Fruit fly (Drosophila melanogaster) whole organism, embryonic: Measurements from ENCODE around the gene Gmppb.

Experiments used
- CG10209 ChIP-seq: fragments of 200-800 bp; sonication (Bioruptor generic); optimal IDR thresholded peaks from 3 replicates; lab custom pipeline; 2017; ENCODE audit warnings: missing biosample characterization, mild to moderate bottlenecking, missing genetic modification characterization, missing genetic modification reagents
- CG10462 ChIP-seq: fragments of 200-800 bp; sonication (Bioruptor generic); optimal IDR thresholded peaks from 2 replicates; lab custom pipeline; 2016; ENCODE audit warnings: missing biosample characterization, missing genetic modification characterization
- CG11093 ChIP-seq: fragments of 200-800 bp; sonication (Bioruptor generic); IDR thresholded peaks from 3 replicates; pipeline ENCODE4 v1.3.6; 2022; ENCODE audit warnings: missing biosample characterization, missing genetic modification characterization
- CG11247 ChIP-seq: fragments of 200-800 bp; sonication (Bioruptor generic); IDR thresholded peaks from 2 replicates; pipeline ENCODE4 v1.3.6; 2022; ENCODE audit warnings: missing biosample characterization, missing genetic modification characterization
- CG11723 ChIP-seq: fragments of 200-800 bp; sonication (Bioruptor generic); optimal IDR thresholded peaks from 2 replicates; lab custom pipeline; 2017; ENCODE audit warnings: missing biosample characterization, mild to moderate bottlenecking, missing genetic modification characterization
- CG12104 ChIP-seq: fragments of 200-800 bp; sonication (Bioruptor generic); optimal IDR thresholded peaks from 3 replicates; lab custom pipeline; 2016; ENCODE audit warnings: missing biosample characterization, missing genetic modification characterization
- CG12299 ChIP-seq: fragments of 200-800 bp; sonication (Bioruptor generic); optimal IDR thresholded peaks from 2 replicates; lab custom pipeline; 2018; ENCODE audit warnings: missing biosample characterization, mild to moderate bottlenecking, missing genetic modification characterization
- CG14014 ChIP-seq: fragments of 200-800 bp; sonication (Bioruptor generic); IDR thresholded peaks from 2 replicates; pipeline ENCODE4 v1.3.6; 2022; ENCODE audit warnings: missing biosample characterization, missing genetic modification characterization
- CG15696 ChIP-seq: fragments of 200-800 bp; sonication (Bioruptor generic); optimal IDR thresholded peaks from 2 replicates; lab custom pipeline; 2019; ENCODE audit warnings: missing biosample characterization, mild to moderate bottlenecking, missing genetic modification characterization, moderate library complexity
- CG16863 ChIP-seq: fragments of 200-800 bp; sonication (Bioruptor generic); optimal IDR thresholded peaks from 3 replicates; lab custom pipeline; 2016; ENCODE audit warnings: missing biosample characterization, missing genetic modification characterization
- CG17912 ChIP-seq: fragments of 200-800 bp; sonication (Bioruptor generic); optimal IDR thresholded peaks from 2 replicates; lab custom pipeline; 2018; ENCODE audit warnings: missing biosample characterization, mild to moderate bottlenecking, missing genetic modification characterization
- CG2875 ChIP-seq: fragments of 200-800 bp; sonication (Bioruptor generic); optimal IDR thresholded peaks from 2 replicates; lab custom pipeline; 2017; ENCODE audit warnings: missing biosample characterization, mild to moderate bottlenecking, missing genetic modification characterization, missing genetic modification reagents
- CG31224 ChIP-seq: fragments of 200-800 bp; sonication (Bioruptor generic); IDR thresholded peaks from 2 replicates; pipeline ENCODE4 v1.3.6; 2022; ENCODE audit warnings: missing biosample characterization, missing genetic modification characterization
- CG32532 ChIP-seq: fragments of 200-800 bp; sonication (Bioruptor generic); IDR thresholded peaks from 2 replicates; pipeline ENCODE4 v1.3.6; 2022; ENCODE audit warnings: missing biosample characterization, missing genetic modification characterization
- CG32772 ChIP-seq: fragments of 200-800 bp; sonication (Bioruptor generic); IDR thresholded peaks from 2 replicates; pipeline ENCODE4 v1.3.6; 2022; ENCODE audit warnings: missing biosample characterization, missing genetic modification characterization
- CG33557 ChIP-seq: fragments of 200-800 bp; sonication (Bioruptor generic); optimal IDR thresholded peaks from 2 replicates; lab custom pipeline; 2019; ENCODE audit warnings: missing biosample characterization, mild to moderate bottlenecking, missing genetic modification characterization, moderate library complexity
- CG4707 ChIP-seq: fragments of 200-800 bp; sonication (Bioruptor generic); optimal IDR thresholded peaks from 2 replicates; lab custom pipeline; 2018; ENCODE audit warnings: missing biosample characterization, mild to moderate bottlenecking, missing genetic modification characterization, moderate library complexity
- CG6175 ChIP-seq: fragments of 200-800 bp; sonication (Bioruptor generic); IDR thresholded peaks from 3 replicates; pipeline ENCODE4 v1.3.6; 2022; ENCODE audit warnings: missing biosample characterization, missing genetic modification characterization
- CG6272 ChIP-seq: fragments of 200-800 bp; sonication (Bioruptor generic); IDR thresholded peaks from 2 replicates; pipeline ENCODE4 v1.3.6; 2022; ENCODE audit warnings: missing biosample characterization, missing genetic modification characterization
- CG6854 ChIP-seq: fragments of 200-800 bp; sonication (Bioruptor generic); optimal IDR thresholded peaks from 3 replicates; lab custom pipeline; 2017; ENCODE audit warnings: missing biosample characterization, mild to moderate bottlenecking, missing genetic modification characterization
- CG8924 ChIP-seq: fragments of 200-800 bp; optimal IDR thresholded peaks from 3 replicates; lab custom pipeline; 2019; ENCODE audit warnings: missing biosample characterization, mild to moderate bottlenecking, missing genetic modification characterization, moderate library complexity
- Chrac-16 ChIP-seq: fragments of 200-800 bp; sonication (Bioruptor generic); optimal IDR thresholded peaks from 3 replicates; lab custom pipeline; 2016; ENCODE audit warnings: missing biosample characterization, missing genetic modification characterization
- D ChIP-seq, 2 experiments: fragments of 200-800 bp in 1 of 2; fragments of >200 bp in 1 of 2; sonication (Bioruptor generic) in 1 of 2; optimal IDR thresholded peaks; 2 replicates in 1 of 2; 3 replicates in 1 of 2; lab custom pipeline; 2017; ENCODE audit warnings: mild to moderate bottlenecking in 1 of 2, missing biosample characterization in 1 of 2, missing genetic modification characterization in 1 of 2, missing genetic modification reagents in 1 of 2
- Dll ChIP-seq: fragments of 200-800 bp; sonication (Bioruptor generic); IDR thresholded peaks from 4 replicates; pipeline ENCODE4 v1.3.6; 2022; ENCODE audit warnings: missing biosample characterization, missing genetic modification characterization; ENCODE audit not compliant: partially characterized antibody
- Elba2 ChIP-seq: fragments of 200-800 bp; sonication (Bioruptor generic); optimal IDR thresholded peaks from 3 replicates; lab custom pipeline; 2016; ENCODE audit warnings: missing biosample characterization, missing genetic modification characterization
- Fer1 ChIP-seq: fragments of 200-800 bp; sonication (Bioruptor generic); optimal IDR thresholded peaks from 2 replicates; lab custom pipeline; 2017; ENCODE audit warnings: missing biosample characterization, mild to moderate bottlenecking, missing genetic modification characterization
- Gug ChIP-seq: fragments of 200-800 bp; sonication (Bioruptor generic); IDR thresholded peaks from 4 replicates; pipeline ENCODE4 v1.3.6; 2022; ENCODE audit warnings: missing biosample characterization, missing genetic modification characterization
- Hr78 ChIP-seq, 2 experiments: fragments of 200-800 bp in 1 of 2; fragments of >200 bp in 1 of 2; sonication (Bioruptor generic) in 1 of 2; optimal IDR thresholded peaks; 2 replicates each; lab custom pipeline; 2017 to 2019; ENCODE audit warnings: missing biosample characterization in 2 of 2, missing genetic modification characterization in 2 of 2, mild to moderate bottlenecking in 1 of 2, moderate library complexity in 1 of 2
- Lhr ChIP-seq: fragments of 200-800 bp; sonication (Bioruptor generic); optimal IDR thresholded peaks from 3 replicates; lab custom pipeline; 2017; ENCODE audit warnings: mild to moderate bottlenecking, missing biosample characterization, missing genetic modification reagents, missing genetic modification characterization
- Opbp ChIP-seq: fragments of 200-800 bp; sonication (Bioruptor generic); IDR thresholded peaks from 3 replicates; pipeline ENCODE4 v1.3.6; 2022; ENCODE audit warnings: missing biosample characterization, missing genetic modification characterization; ENCODE audit not compliant: partially characterized antibody
- Usf ChIP-seq: fragments of 200-800 bp; sonication (Bioruptor generic); optimal IDR thresholded peaks from 2 replicates; lab custom pipeline; 2017; ENCODE audit warnings: missing genotype, missing biosample characterization, missing genetic modification characterization
- cg ChIP-seq: fragments of 200-800 bp; sonication (Bioruptor generic); optimal IDR thresholded peaks from 3 replicates; lab custom pipeline; 2019; ENCODE audit warnings: missing biosample characterization, mild to moderate bottlenecking, missing genetic modification characterization, moderate library complexity
- croc ChIP-seq: fragments of 200-800 bp; sonication (Bioruptor generic); conservative IDR thresholded peaks from 3 replicates; pipeline ENCODE4 v1.3.6; 2022; ENCODE audit warnings: missing biosample characterization, missing genetic modification characterization
- danr ChIP-seq: fragments of 200-800 bp; sonication (Bioruptor generic); IDR thresholded peaks from 2 replicates; pipeline ENCODE4 v1.3.6; 2022; ENCODE audit warnings: missing biosample characterization, missing genetic modification characterization
- esg ChIP-seq: fragments of 200-800 bp; sonication (Bioruptor generic); conservative IDR thresholded peaks from 2 replicates; pipeline ENCODE4 v1.3.6; 2022; ENCODE audit warnings: missing biosample characterization, missing genetic modification characterization
- eve ChIP-seq, 2 experiments: fragments of >200 bp; optimal IDR thresholded peaks; 2 replicates each; lab custom pipeline; 2017; ENCODE audit warnings: missing biosample characterization in 2 of 2, missing genetic modification characterization in 2 of 2
- grau ChIP-seq: fragments of 200-800 bp; optimal IDR thresholded peaks from 3 replicates; lab custom pipeline; 2019; ENCODE audit warnings: missing biosample characterization, mild to moderate bottlenecking, missing genetic modification characterization, moderate library complexity
- gsb-n ChIP-seq: fragments of 200-800 bp; sonication (Bioruptor generic); optimal IDR thresholded peaks from 3 replicates; lab custom pipeline; 2018; ENCODE audit warnings: missing biosample characterization, mild to moderate bottlenecking, missing genetic modification characterization
- jumu ChIP-seq: fragments of 200-800 bp; sonication (Bioruptor generic); optimal IDR thresholded peaks from 3 replicates; lab custom pipeline; 2016; ENCODE audit warnings: missing biosample characterization, missing genetic modification characterization
- kni ChIP-seq: fragments of 200-800 bp; sonication (Bioruptor generic); optimal IDR thresholded peaks from 3 replicates; lab custom pipeline; 2017; ENCODE audit warnings: mild to moderate bottlenecking, missing biosample characterization, missing genetic modification reagents, missing genetic modification characterization
- lbe ChIP-seq: fragments of 200-800 bp; sonication (Bioruptor generic); optimal IDR thresholded peaks from 2 replicates; lab custom pipeline; 2016; ENCODE audit warnings: missing biosample characterization, mild to moderate bottlenecking, missing genetic modification characterization
- luna ChIP-seq: fragments of 200-800 bp; sonication (Bioruptor generic); optimal IDR thresholded peaks from 2 replicates; lab custom pipeline; 2016; ENCODE audit warnings: missing biosample characterization, missing genetic modification characterization
- nom ChIP-seq: fragments of 200-800 bp; sonication (Bioruptor generic); optimal IDR thresholded peaks from 2 replicates; lab custom pipeline; 2017; ENCODE audit warnings: missing biosample characterization, missing genetic modification characterization, mild to moderate bottlenecking, moderate library complexity, missing genetic modification reagents
- pnt ChIP-seq: fragments of 200-800 bp; sonication (Bioruptor generic); optimal IDR thresholded peaks from 3 replicates; lab custom pipeline; 2016; ENCODE audit warnings: missing biosample characterization, missing genetic modification characterization
- pros ChIP-seq: fragments of 200-800 bp; sonication (Bioruptor generic); optimal IDR thresholded peaks from 3 replicates; lab custom pipeline; 2019; ENCODE audit warnings: missing biosample characterization, mild to moderate bottlenecking, missing genetic modification characterization, moderate library complexity
- pum ChIP-seq: fragments of 200-800 bp; sonication (Bioruptor generic); optimal IDR thresholded peaks from 2 replicates; lab custom pipeline; 2016; ENCODE audit warnings: missing biosample characterization, missing genetic modification characterization
- ro ChIP-seq: fragments of 200-800 bp; sonication (Bioruptor generic); IDR thresholded peaks from 2 replicates; pipeline ENCODE4 v1.3.6; 2022; ENCODE audit warnings: missing biosample characterization, missing genetic modification characterization
- schlank ChIP-seq: fragments of 200-800 bp; sonication (Bioruptor generic); optimal IDR thresholded peaks from 2 replicates; lab custom pipeline; 2018; ENCODE audit warnings: missing biosample characterization, mild to moderate bottlenecking, missing genetic modification characterization
- shn ChIP-seq: fragments of 200-800 bp; sonication (Bioruptor generic); optimal IDR thresholded peaks from 3 replicates; lab custom pipeline; 2016; ENCODE audit warnings: missing biosample characterization, missing genetic modification characterization
- slou ChIP-seq: fragments of 200-800 bp; sonication (Bioruptor generic); optimal IDR thresholded peaks from 3 replicates; lab custom pipeline; 2016; ENCODE audit warnings: missing biosample characterization, missing genetic modification characterization
- zen ChIP-seq: fragments of 200-800 bp; sonication (Bioruptor generic); optimal IDR thresholded peaks from 3 replicates; lab custom pipeline; 2018; ENCODE audit warnings: missing biosample characterization, mild to moderate bottlenecking, missing genetic modification characterization, moderate library complexity

Gmppb gene

DNA sequence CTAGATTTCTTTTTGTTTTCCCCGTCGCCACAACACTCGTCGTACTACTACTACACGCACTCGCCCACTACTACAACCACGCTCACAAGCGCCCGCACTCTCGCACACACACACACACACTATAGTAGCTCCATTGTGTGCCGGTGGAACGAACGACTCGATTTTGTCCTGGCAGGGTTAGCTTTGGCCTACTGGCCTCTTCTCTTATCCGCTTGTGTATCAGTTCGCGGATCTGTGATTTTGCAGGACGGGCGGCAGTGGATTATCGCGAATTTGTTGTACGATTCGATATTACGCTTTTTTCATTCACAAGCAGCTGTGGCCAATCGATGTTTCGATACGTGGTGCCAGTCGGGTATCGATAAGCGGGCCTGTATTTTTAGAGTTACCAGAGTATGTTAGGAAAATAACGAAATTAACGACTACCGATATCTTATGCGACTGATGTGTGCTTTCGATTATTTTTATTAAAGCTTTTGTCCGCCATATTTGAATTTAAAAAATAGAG lies 9.9 kb downstream of the Gmppb start, which contains the start of gene CG14657 (continued):
- TF ChIP-seq CG6175 (no peak), eve (GFP tag; optimal IDR thresholded peaks at IDR 0.05; lab: Kevin White, UChicago) (no peak), CG2875 (no peak), CG6272 (no peak), Usf (GFP tag; lab: Kevin White, UChicago) (no peak), slou (GFP tag; lab: Kevin White, UChicago) (no peak), Hr78 (GFP tag; optimal IDR thresholded peaks at IDR 0.05; lab: Kevin White, UChicago) (no peak), Fer1 (GFP tag; lab: Kevin White, UChicago) (no peak), CG17912 (GFP tag; lab: Kevin White, UChicago) (no peak), Lhr (GFP tag; lab: Kevin White, UChicago) (peak; percentile 96), shn (GFP tag; lab: Kevin White, UChicago) (no peak), CG12299 (peak; percentile 60), grau (tag; lab: Kevin White, UChicago) (no peak), zen (tag; lab: Kevin White, UChicago) (no peak), Gug (no peak), Elba2 (GFP tag; lab: Kevin White, UChicago) (no peak), CG4707 (GFP tag; lab: Kevin White, UChicago) (no peak), CG32772 (GFP tag; lab: Robert Waterston, UW) (no peak), esg (GFP tag; lab: Robert Waterston, UW) (no peak), CG11093 (no peak), lbe (peak; percentile 58), CG8924 (tag; lab: Kevin White, UChicago) (peak; percentile 51), nom (GFP tag; lab: Kevin White, UChicago) (peak; percentile 23), jumu (GFP tag; lab: Kevin White, UChicago) (no peak), CG14014 (no peak), CG10209 (GFP tag; lab: Kevin White, UChicago) (no peak), CG16863 (no peak), croc (GFP tag; lab: Robert Waterston, UW) (no peak), Opbp (GFP tag; lab: Robert Waterston, UW) (peak; percentile 93), CG32532 (no peak), pum (GFP tag; lab: Kevin White, UChicago) (no peak), pros (no peak), Dll (peak; percentile 98), CG31224 (GFP tag; lab: Robert Waterston, UW) (no peak), luna (GFP tag; lab: Kevin White, UChicago) (no peak), kni (GFP tag; lab: Kevin White, UChicago) (no peak), pnt (GFP tag; lab: Kevin White, UChicago) (no peak), CG10462 (GFP tag; lab: Kevin White, UChicago) (no peak), schlank (tag; lab: Kevin White, UChicago) (no peak), CG15696 (no peak), danr (GFP tag; lab: Robert Waterston, UW) (no peak), CG12104 (GFP tag; lab: Kevin White, UChicago) (no peak), gsb-n (tag; lab: Kevin White, UChicago) (no peak), CG11723 (no peak), cg (peak; percentile 100), Chrac-16 (GFP tag; lab: Kevin White, UChicago) (no peak), CG6854 (peak; percentile 8), ro (GFP tag; lab: Robert Waterston, UW) (no peak), CG33557 (GFP tag; lab: Kevin White, UChicago) (no peak), D (optimal IDR thresholded peaks at IDR 0.05; lab: Kevin White, UChicago) (peak; percentile 76), D (GFP tag; optimal IDR thresholded peaks at IDR 0.05; lab: Kevin White, UChicago) (no peak), CG11247 (GFP tag; lab: Robert Waterston, UW) (no peak)
